Worm (Caenorhabditis elegans): Measurements from ENCODE around the gene ace-1.

ace-1 gene

DNA sequence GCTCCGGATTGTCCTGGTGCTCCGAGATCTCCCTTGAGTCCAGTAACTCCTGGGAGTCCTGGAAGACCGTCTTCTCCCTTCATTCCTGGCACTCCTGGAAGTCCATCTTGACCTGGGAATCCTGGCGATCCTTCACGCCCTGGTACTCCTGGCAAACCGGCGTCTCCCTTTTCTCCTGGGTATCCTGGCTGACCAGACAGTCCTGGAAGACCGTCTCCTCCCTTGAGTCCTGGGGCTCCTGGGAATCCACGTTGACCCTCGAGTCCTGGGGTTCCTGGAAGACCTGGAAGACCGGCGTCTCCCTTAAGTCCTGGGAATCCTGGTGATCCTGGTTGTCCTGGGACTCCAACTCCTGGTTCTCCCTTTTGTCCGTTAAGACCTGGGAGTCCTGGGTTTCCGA, 16.9 kb downstream of the ace-1 start:
- TF ChIP-seq ceh-88 (GFP tag; IDR thresholded peaks at IDR 0.05) (no peak), mdl-1 (tag; optimal IDR thresholded peaks at IDR 0.05) (no peak), vab-15 (tag; optimal IDR thresholded peaks at IDR 0.05) (no peak), F16B12.6 (tag; optimal IDR thresholded peaks at IDR 0.05) (no peak), unc-62 (GFP tag; optimal IDR thresholded peaks at IDR 0.05) (no peak), egl-13 (tag; optimal IDR thresholded peaks at IDR 0.05) (no peak)

- TF ChIP-seq nhr-85 (tag) (peak; percentile 20), fkh-10 (GFP tag; optimal IDR thresholded peaks at IDR 0.05) (no peak), pag-3 (tag; optimal IDR thresholded peaks at IDR 0.05; ENCODE audit: borderline replicate concordance, insufficient read depth) (peak; percentile 56), egl-13 (tag; optimal IDR thresholded peaks at IDR 0.05) (no peak), lin-14 (GFP tag; optimal IDR thresholded peaks at IDR 0.05) (peak; percentile 12), rnt-1 (tag; optimal IDR thresholded peaks at IDR 0.05) (peak; percentile 56)
These were observed 20.1 kb downstream of the ace-1 start for ce11 chrX:16387206-16387605.

ce11 chrX:16387690-16388361, 20.7 kb downstream of the ace-1 start:
- peak; percentile 1; the same call in 1 of the 2 replicates for TF ChIP-seq nhr-19 (GFP tag; conservative IDR thresholded peaks at IDR 0.05)
- peak; percentile 44 for TF ChIP-seq rnt-1 (tag; optimal IDR thresholded peaks at IDR 0.05)
- no peak for TF ChIP-seq pag-3 (tag; optimal IDR thresholded peaks at IDR 0.05; ENCODE audit: borderline replicate concordance, insufficient read depth)
- no peak for TF ChIP-seq ztf-11 (tag; optimal IDR thresholded peaks at IDR 0.05)
- TF ChIP-seq lin-14 (GFP tag; optimal IDR thresholded peaks at IDR 0.05) = no peak
- TF ChIP-seq dsc-1 (tag; optimal IDR thresholded peaks at IDR 0.05) = no peak

DNA sequence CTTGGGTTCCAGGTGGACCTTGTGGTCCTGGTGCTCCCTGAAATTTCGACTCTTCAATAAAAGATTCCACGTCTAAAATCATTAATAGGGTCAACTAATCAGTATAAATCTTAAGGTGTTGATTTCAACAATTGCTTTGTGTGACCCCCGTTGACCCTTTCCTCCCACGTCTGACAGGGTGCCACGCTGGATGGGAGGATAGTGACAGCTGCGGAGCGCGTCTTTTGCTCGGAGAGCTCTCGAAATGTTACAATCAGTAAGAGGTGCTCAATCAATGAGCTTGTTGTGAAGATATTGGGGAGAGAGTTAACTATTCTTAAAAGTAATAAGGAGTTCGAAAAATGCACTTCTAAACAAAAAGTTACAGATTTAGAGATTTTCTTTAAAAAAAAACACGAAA, 21.3 kb downstream of the ace-1 start:
- TF ChIP-seq mep-1 (tag; optimal IDR thresholded peaks at IDR 0.05) (no peak), lin-14 (GFP tag; optimal IDR thresholded peaks at IDR 0.05) (peak; percentile 15), nhr-71 (tag; optimal IDR thresholded peaks at IDR 0.05) (peak; percentile 39), efl-1 (optimal IDR thresholded peaks at IDR 0.05) (no peak), efl-1 (GFP tag; optimal IDR thresholded peaks at IDR 0.05 in 1 of 2) (peak in 1 of 2 experiments; percentile 13), rnt-1 (tag; optimal IDR thresholded peaks at IDR 0.05) (peak; percentile 55)

DNA sequence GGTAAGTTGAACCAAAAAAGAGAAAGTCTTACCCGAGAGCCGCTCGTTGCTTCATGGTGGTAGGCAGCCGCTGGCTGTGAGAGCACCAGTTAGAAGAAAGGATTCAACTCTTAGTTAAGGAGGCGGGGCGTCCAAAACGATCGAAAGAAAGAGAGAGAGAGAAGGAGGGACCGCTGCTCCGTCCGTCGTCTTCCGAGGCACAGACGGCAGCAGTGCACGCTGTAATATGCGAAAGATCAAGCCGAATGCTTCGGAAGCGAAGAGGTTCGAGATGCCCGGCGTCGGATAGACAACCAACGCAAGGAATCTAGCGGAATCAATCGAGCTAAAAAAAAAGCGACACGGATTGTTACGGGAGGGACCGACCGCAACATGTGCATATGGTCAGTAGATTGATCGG, 22.2 kb downstream of the ace-1 start, which contains the start of gene let-2:
TSS of gene let-2 (minus strand) at position 68 of the 400 bp plus-strand sequence.
- TF ChIP-seq dsc-1 (tag; optimal IDR thresholded peaks at IDR 0.05) = peak; percentile 25
- peak; percentile 44 for TF ChIP-seq nhr-71 (tag; optimal IDR thresholded peaks at IDR 0.05)
- TF ChIP-seq nhr-20 (tag; optimal IDR thresholded peaks at IDR 0.05) = peak; percentile 15
- TF ChIP-seq ceh-90 (tag; optimal IDR thresholded peaks at IDR 0.05) = no peak
- no peak for TF ChIP-seq lsy-2 (tag; optimal IDR thresholded peaks at IDR 0.05)
- TF ChIP-seq aly-2 (tag; optimal IDR thresholded peaks at IDR 0.05) = no peak
- TF ChIP-seq nhr-19 (GFP tag; conservative IDR thresholded peaks at IDR 0.05) = peak; percentile 17; the same call in 1 of the 2 replicates
- TF ChIP-seq snu-23 (GFP tag; optimal IDR thresholded peaks at IDR 0.05) = peak; percentile 22
- TF ChIP-seq rnt-1 (tag; optimal IDR thresholded peaks at IDR 0.05) = peak; percentile 62
- no peak for TF ChIP-seq lin-35 (GFP tag; optimal IDR thresholded peaks at IDR 0.05)
- peak; percentile 58 for TF ChIP-seq lin-14 (GFP tag; optimal IDR thresholded peaks at IDR 0.05)
- TF ChIP-seq vab-15 (tag; optimal IDR thresholded peaks at IDR 0.05) = no peak

ce11 chrX:16389973-16390372, 22.9 kb downstream of the ace-1 start:
- TF ChIP-seq lin-14 (GFP tag; optimal IDR thresholded peaks at IDR 0.05) = peak; percentile 43
- no peak for TF ChIP-seq mep-1 (tag; optimal IDR thresholded peaks at IDR 0.05)
- peak; percentile 2 for TF ChIP-seq fkh-4 (tag; optimal IDR thresholded peaks at IDR 0.05; ENCODE audit: borderline replicate concordance)
- no peak for TF ChIP-seq tbx-2 (tag; optimal IDR thresholded peaks at IDR 0.05)
- no peak for TF ChIP-seq C16A3.4 (tag; optimal IDR thresholded peaks at IDR 0.05)
- peak; percentile 74 for TF ChIP-seq dsc-1 (tag; optimal IDR thresholded peaks at IDR 0.05)
- TF ChIP-seq Y116A8C.19 (tag; optimal IDR thresholded peaks at IDR 0.05; ENCODE audit: borderline replicate concordance) = no peak
- TF ChIP-seq nhr-71 (tag; optimal IDR thresholded peaks at IDR 0.05) = peak; percentile 66
- TF ChIP-seq sup-37 (GFP tag; optimal IDR thresholded peaks at IDR 0.05) = no peak
- TF ChIP-seq sptf-1 (tag; optimal IDR thresholded peaks at IDR 0.05) = no peak
- no peak for TF ChIP-seq nhr-77 (tag; optimal IDR thresholded peaks at IDR 0.05)
- TF ChIP-seq swsn-7 (tag; optimal IDR thresholded peaks at IDR 0.05) = no peak
- peak; percentile 56 for TF ChIP-seq rnt-1 (tag; optimal IDR thresholded peaks at IDR 0.05)
- no peak for TF ChIP-seq hlh-4 (tag; optimal IDR thresholded peaks at IDR 0.05)
- TF ChIP-seq C34B4.2 (tag; optimal IDR thresholded peaks at IDR 0.05) = no peak
- TF ChIP-seq nhr-19 (GFP tag; conservative IDR thresholded peaks at IDR 0.05) = peak; percentile 54
- TF ChIP-seq hpl-2 (GFP tag; optimal IDR thresholded peaks at IDR 0.05) = no peak
